Fruit fly (Drosophila melanogaster): ENCODE results near the gene CG15696.

DNA sequence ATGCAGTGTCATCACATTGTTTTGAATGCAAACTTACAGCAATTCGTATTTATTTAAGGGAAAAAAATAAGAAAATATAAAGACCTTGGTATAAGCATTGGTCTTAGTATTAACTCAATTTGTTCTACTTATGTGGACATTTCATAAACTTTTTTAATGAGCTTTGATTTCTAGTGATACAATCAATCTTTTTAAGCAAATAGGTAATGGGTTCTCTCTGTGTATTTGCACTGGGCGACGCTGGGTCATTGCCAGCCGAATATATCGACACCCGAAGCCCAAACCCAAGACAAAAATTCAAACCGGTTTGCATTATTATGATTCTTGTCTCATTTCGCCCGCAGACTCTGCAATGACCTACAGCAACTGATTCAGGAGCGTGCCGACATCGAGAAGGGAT is 11.3 kb upstream of the CG15696 start:
- TF ChIP-seq CG8478 (optimal IDR thresholded peaks at IDR 0.05) (no peak), CTCF (optimal IDR thresholded peaks at IDR 0.05) (no peak)

Data from S2 (cell line).